Worm (Caenorhabditis elegans): Measurements from ENCODE around the gene etc-1.

ce11 chrII:8714913-8715447 is 50.3 kb downstream of the etc-1 start, which contains the start of the genes rab-21 and T01B7.13:
- TF ChIP-seq ets-7 (tag; optimal IDR thresholded peaks at IDR 0.05) (no peak), tbx-37 (GFP tag; conservative IDR thresholded peaks at IDR 0.05) (no peak), ama-1 (optimal IDR thresholded peaks at IDR 0.05) (no peak), aly-1 (tag; optimal IDR thresholded peaks at IDR 0.05) (no peak), sea-1 (GFP tag; conservative IDR thresholded peaks at IDR 0.05) (no peak), ceh-13 (GFP tag; optimal IDR thresholded peaks at IDR 0.05) (no peak), hmbx-1 (tag; optimal IDR thresholded peaks at IDR 0.05) (no peak), hmg-4 (GFP tag; optimal IDR thresholded peaks at IDR 0.05) (no peak), flt-1 (GFP tag; IDR thresholded peaks at IDR 0.05) (no peak)
